Fruit fly (Drosophila melanogaster) whole organism, prepupa: ENCODE results near the gene mth.

ENCODE experiments used
- CG6808 ChIP-seq: fragments of 200-800 bp; sonication (Bioruptor generic); optimal IDR thresholded peaks from 3 replicates; lab custom pipeline; 2017; ENCODE audit warnings: missing biosample characterization, missing genetic modification characterization, mild to moderate bottlenecking, moderate library complexity, missing genetic modification reagents
- Hr4 ChIP-seq: fragments of 200-800 bp; sonication (Bioruptor generic); optimal IDR thresholded peaks from 3 replicates; lab custom pipeline; 2016; ENCODE audit warnings: missing biosample characterization, missing genetic modification characterization
- lz ChIP-seq: fragments of 200-800 bp; sonication (Bioruptor generic); optimal IDR thresholded peaks from 3 replicates; lab custom pipeline; 2016; ENCODE audit warnings: missing biosample characterization, missing genetic modification characterization
- net ChIP-seq: fragments of 200-800 bp; sonication (Bioruptor generic); optimal IDR thresholded peaks from 3 replicates; lab custom pipeline; 2016; ENCODE audit warnings: missing biosample characterization, missing genetic modification characterization
- topi ChIP-seq: fragments of 200-800 bp; sonication (Bioruptor generic); optimal IDR thresholded peaks from 3 replicates; lab custom pipeline; 2016; ENCODE audit warnings: missing biosample characterization, missing genetic modification characterization
- vri ChIP-seq: fragments of 200-800 bp; sonication (Bioruptor generic); optimal IDR thresholded peaks from 3 replicates; lab custom pipeline; 2016; ENCODE audit warnings: missing biosample characterization, mild to moderate bottlenecking, missing genetic modification characterization

DNA sequence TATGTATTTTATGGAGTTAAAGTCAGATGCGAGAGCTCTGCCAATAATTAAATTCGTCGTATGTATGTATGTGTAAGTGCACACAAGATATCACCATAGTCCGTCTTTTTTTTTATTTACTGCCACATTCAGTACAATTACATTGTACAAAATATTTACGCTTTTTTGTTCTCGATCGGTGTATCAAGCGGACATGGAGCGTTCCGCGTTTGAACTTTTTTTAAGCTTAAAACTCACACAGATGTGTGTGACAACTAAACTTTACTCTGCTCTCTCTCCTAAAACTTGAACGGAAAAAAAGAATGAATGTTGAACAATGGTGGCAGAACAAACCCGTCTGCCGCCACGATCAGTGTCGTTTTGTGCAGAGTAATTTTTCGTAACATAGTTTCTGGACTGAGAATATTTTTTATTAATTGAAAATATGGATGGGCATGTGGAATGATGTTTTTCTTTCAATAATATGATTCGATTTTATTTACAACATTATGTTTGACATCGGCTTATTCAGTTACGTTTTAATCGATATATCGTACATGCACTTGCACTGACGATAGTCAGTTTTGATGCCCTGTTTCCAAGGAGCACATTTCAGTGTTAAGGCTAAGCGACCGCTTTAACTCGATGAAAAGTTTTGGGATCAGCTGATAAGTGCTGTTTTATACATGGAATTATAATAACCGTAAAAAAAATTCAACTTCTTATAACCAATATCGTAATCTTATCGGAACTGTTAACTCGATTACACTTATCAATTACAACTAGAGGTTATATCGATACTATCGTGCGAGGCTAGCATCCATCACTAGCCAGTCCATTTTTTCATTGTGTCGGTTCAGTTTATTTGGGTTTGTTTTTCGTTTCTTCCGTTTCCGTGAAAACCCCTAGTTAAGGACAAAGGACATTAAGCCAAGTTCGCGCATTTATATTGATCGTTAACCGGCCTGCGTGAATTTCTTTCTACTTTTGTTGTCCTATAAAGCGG lies at the start of gene mth:
- TF ChIP-seq net (GFP tag; lab: Kevin White, UChicago) (peak; percentile 28), vri (GFP tag; lab: Kevin White, UChicago) (peak; percentile 29), Hr4 (GFP tag; lab: Kevin White, UChicago) (peak; percentile 31), CG6808 (no peak), topi (GFP tag; lab: Kevin White, UChicago) (peak; percentile 45), lz (GFP tag; lab: Kevin White, UChicago) (peak; percentile 69)
